Fruit fly (Drosophila melanogaster): ENCODE results near the gene vih.

- TF ChIP-seq CG8478 (optimal IDR thresholded peaks at IDR 0.05) (no peak), CTCF (optimal IDR thresholded peaks at IDR 0.05) (no peak)
Observed at dm6 chr3L:12507571-12507970, 3.5 kb downstream of the vih start, which contains the start of gene CG10654.
